Fruit fly (Drosophila melanogaster) S2 (cell line): Measurements from ENCODE around the gene PIP4K.

ENCODE experiments used
- CG8478 ChIP-seq: fragments of >200 bp; optimal IDR thresholded peaks from 2 replicates; lab custom pipeline; 2018
- CTCF ChIP-seq, 2 experiments: fragments of >200 bp; optimal IDR thresholded peaks; 2 replicates each; lab custom pipeline; 2018

dm6 chr4:1147966-1148541, 48.6 kb downstream of the PIP4K start:
- no peak for TF ChIP-seq CTCF (optimal IDR thresholded peaks at IDR 0.05; lab: Kevin White, UChicago)
- TF ChIP-seq CG8478 (lab: Kevin White, UChicago), result no peak
